Worm (Caenorhabditis elegans) whole organism, mixed stage, embryonic: ENCODE measurements around the gene rdl-1.

ENCODE experiments used
- M03D4.4 ChIP-seq: sonication (generic microtip); optimal IDR thresholded peaks from 2 replicates; lab custom pipeline; 2017; ENCODE audit warnings: mild to moderate bottlenecking, missing genetic modification characterization, missing compliant biosample characterization
- bed-3 ChIP-seq: fragments of 200-800 bp; sonication (Bioruptor generic); optimal IDR thresholded peaks from 3 replicates; lab custom pipeline; 2018; ENCODE audit warnings: mild to moderate bottlenecking, missing genetic modification characterization, moderate library complexity, missing compliant biosample characterization
- blmp-1 ChIP-seq: fragments of 150-350 bp; optimal IDR thresholded peaks from 2 replicates; lab custom pipeline; 2014; ENCODE audit warnings: missing biosample characterization, missing genetic modification characterization
- ceh-39 ChIP-seq: fragments of 150-350 bp; optimal IDR thresholded peaks from 2 replicates; lab custom pipeline; 2014; ENCODE audit warnings: missing biosample characterization, missing genetic modification characterization
- ceh-43 ChIP-seq: fragments of 200-800 bp; sonication (Bioruptor generic); optimal IDR thresholded peaks from 2 replicates; lab custom pipeline; 2018; ENCODE audit warnings: mild to moderate bottlenecking, missing genetic modification characterization, moderate library complexity, missing compliant biosample characterization
- ceh-83 ChIP-seq: fragments of 200-800 bp; sonication (Bioruptor generic); optimal IDR thresholded peaks from 2 replicates; lab custom pipeline; 2018; ENCODE audit warnings: mild to moderate bottlenecking, missing genetic modification characterization, missing compliant biosample characterization
- ces-1 ChIP-seq: fragments of 150-350 bp; optimal IDR thresholded peaks from 2 replicates; lab custom pipeline; 2014; ENCODE audit warnings: missing biosample characterization, missing genetic modification reagents, missing genetic modification characterization
- cnd-1 ChIP-seq: fragments of 200-800 bp; sonication (Bioruptor generic); optimal IDR thresholded peaks from 2 replicates; lab custom pipeline; 2018; ENCODE audit warnings: mild to moderate bottlenecking, missing genetic modification characterization, missing compliant biosample characterization
- drap-1 ChIP-seq: fragments of 200-800 bp; sonication (Bioruptor generic); optimal IDR thresholded peaks from 3 replicates; lab custom pipeline; 2018; ENCODE audit warnings: mild to moderate bottlenecking, missing genetic modification characterization, missing compliant biosample characterization
- elt-1 ChIP-seq: sonication (generic microtip); optimal IDR thresholded peaks from 2 replicates; lab custom pipeline; 2017; ENCODE audit warnings: missing genetic modification characterization, mild to moderate bottlenecking, missing compliant biosample characterization, antibody characterized with exemption, moderate library complexity, borderline replicate concordance; ENCODE audit not compliant: insufficient read depth
- elt-3 ChIP-seq: fragments of 150-350 bp; optimal IDR thresholded peaks from 2 replicates; lab custom pipeline; 2014; ENCODE audit warnings: missing biosample characterization, missing genetic modification characterization
- flh-1 ChIP-seq: fragments of 200-800 bp; sonication (Bioruptor generic); optimal IDR thresholded peaks from 2 replicates; lab custom pipeline; 2018; ENCODE audit warnings: mild to moderate bottlenecking, missing genetic modification characterization, moderate library complexity, missing compliant biosample characterization
- ham-2 ChIP-seq: fragments of 200-800 bp; sonication (Bioruptor generic); optimal IDR thresholded peaks from 2 replicates; lab custom pipeline; 2018; ENCODE audit warnings: mild to moderate bottlenecking, missing genetic modification characterization, missing compliant biosample characterization
- hlh-1 ChIP-seq: fragments of 150-350 bp; optimal IDR thresholded peaks from 2 replicates; lab custom pipeline; 2014; ENCODE audit warnings: missing biosample characterization, missing genetic modification reagents, missing genetic modification characterization
- lin-32 ChIP-seq: fragments of 200-800 bp; sonication (Bioruptor generic); optimal IDR thresholded peaks from 2 replicates; lab custom pipeline; 2018; ENCODE audit warnings: mild to moderate bottlenecking, missing genetic modification characterization, missing compliant biosample characterization
- lsy-2 ChIP-seq: fragments of 150-350 bp; optimal IDR thresholded peaks from 2 replicates; lab custom pipeline; 2014; ENCODE audit warnings: missing biosample characterization, missing genetic modification characterization
- mep-1 ChIP-seq: fragments of 150-350 bp; optimal IDR thresholded peaks from 2 replicates; lab custom pipeline; 2017; ENCODE audit warnings: missing biosample characterization, missing genetic modification reagents, missing genetic modification characterization, inconsistent platforms
- mls-2 ChIP-seq: sonication (generic microtip); optimal IDR thresholded peaks from 2 replicates; lab custom pipeline; 2016; ENCODE audit warnings: mild to moderate bottlenecking, missing genetic modification characterization, moderate library complexity, missing compliant biosample characterization
- nhr-2 ChIP-seq: fragments of 150-350 bp; optimal IDR thresholded peaks from 2 replicates; lab custom pipeline; 2014; ENCODE audit warnings: missing biosample characterization, missing genetic modification characterization
- nhr-237 ChIP-seq: fragments of 150-350 bp; optimal IDR thresholded peaks from 2 replicates; lab custom pipeline; 2014; ENCODE audit warnings: missing biosample characterization, missing genetic modification characterization
- nhr-28 ChIP-seq: fragments of 150-350 bp; optimal IDR thresholded peaks from 2 replicates; lab custom pipeline; 2014; ENCODE audit warnings: missing biosample characterization, missing genetic modification characterization
- nhr-76 ChIP-seq: sonication (generic microtip); optimal IDR thresholded peaks from 2 replicates; lab custom pipeline; 2017; ENCODE audit warnings: missing biosample characterization, missing genetic modification characterization
- pha-4 ChIP-seq: fragments of 150-350 bp; optimal IDR thresholded peaks from 2 replicates; lab custom pipeline; 2018; ENCODE audit warnings: missing biosample characterization, missing genetic modification reagents, missing genetic modification characterization
- sem-2 ChIP-seq: fragments of 200-800 bp; sonication (Bioruptor generic); optimal IDR thresholded peaks from 2 replicates; lab custom pipeline; 2018; ENCODE audit warnings: mild to moderate bottlenecking, missing genetic modification characterization, missing compliant biosample characterization
- sptf-1 ChIP-seq: sonication (generic microtip); optimal IDR thresholded peaks from 2 replicates; lab custom pipeline; 2017; ENCODE audit warnings: mild to moderate bottlenecking, missing genetic modification characterization, moderate library complexity, missing compliant biosample characterization
- tbx-8 ChIP-seq: fragments of 200-800 bp; sonication (Bioruptor generic); optimal IDR thresholded peaks from 2 replicates; lab custom pipeline; 2018; ENCODE audit warnings: mild to moderate bottlenecking, missing genetic modification characterization, moderate library complexity, missing compliant biosample characterization
- unc-120 ChIP-seq: sonication (generic microtip); optimal IDR thresholded peaks from 2 replicates; lab custom pipeline; 2017; ENCODE audit warnings: missing genetic modification characterization, missing compliant biosample characterization; ENCODE audit not compliant: poor library complexity, severe bottlenecking
- unc-39 ChIP-seq: fragments of 150-350 bp; optimal IDR thresholded peaks from 2 replicates; lab custom pipeline; 2014; ENCODE audit warnings: missing biosample characterization, missing genetic modification characterization
- unc-62 ChIP-seq: fragments of 150-350 bp; optimal IDR thresholded peaks from 2 replicates; lab custom pipeline; 2014; ENCODE audit warnings: missing biosample characterization, missing genetic modification reagents, missing genetic modification characterization
- zip-8 ChIP-seq: fragments of 150-350 bp; optimal IDR thresholded peaks from 2 replicates; lab custom pipeline; 2014; ENCODE audit warnings: missing biosample characterization, missing genetic modification characterization
- ztf-11 ChIP-seq: fragments of 150-350 bp; optimal IDR thresholded peaks from 2 replicates; lab custom pipeline; 2014; ENCODE audit warnings: missing biosample characterization, missing genetic modification characterization

The rdl-1 gene

ce11 chrIV:7753108-7753507 lies 17.0 kb downstream of the rdl-1 start, which contains the start of gene col-14:
col-14 (plus strand) TSS chrIV:7753408.
- TF ChIP-seq nhr-237 (tag; lab: Kevin White, UChicago) (no peak), bed-3 (no peak), unc-39 (no peak), cnd-1 (tag; lab: Kevin White, UChicago) (no peak), sem-2 (GFP tag; lab: Kevin White, UChicago) (no peak), M03D4.4 (tag; lab: Kevin White, UChicago) (no peak), lin-32 (GFP tag; lab: Kevin White, UChicago) (no peak), ceh-39 (tag; lab: Kevin White, UChicago) (no peak), elt-1 (tag; lab: Kevin White, UChicago) (no peak), ham-2 (GFP tag; lab: Kevin White, UChicago) (no peak), ceh-43 (GFP tag; lab: Kevin White, UChicago) (no peak), lsy-2 (tag; lab: Kevin White, UChicago) (no peak), hlh-1 (tag; lab: Kevin White, UChicago) (no peak), ztf-11 (tag; lab: Kevin White, UChicago) (no peak), ces-1 (GFP tag; lab: Kevin White, UChicago) (no peak), nhr-2 (tag; lab: Kevin White, UChicago) (no peak), sptf-1 (tag; lab: Kevin White, UChicago) (no peak), mls-2 (tag; lab: Kevin White, UChicago) (no peak), zip-8 (tag; lab: Kevin White, UChicago) (no peak), drap-1 (GFP tag; lab: Kevin White, UChicago) (no peak)
- TF ChIP-seq, all 35 proteins: peak for 0

ce11 chrIV:7747838-7748237 lies 22.2 kb downstream of the rdl-1 start, which contains the start of gene klo-1:
klo-1 (minus strand) TSS chrIV:7748225.
- no peak for TF ChIP-seq lin-32 (GFP tag; lab: Kevin White, UChicago)
- no peak for TF ChIP-seq nhr-28
- TF ChIP-seq elt-3 = no peak
- TF ChIP-seq, all 35 proteins: peak for 0

ce11 chrIV:7743539-7743938 lies 26.5 kb downstream of the rdl-1 start, which contains the start of gene npr-35:
npr-35 (plus strand) TSS chrIV:7743839.
- TF ChIP-seq hlh-1 (tag; lab: Kevin White, UChicago) (no peak), unc-39 (no peak), ham-2 (GFP tag; lab: Kevin White, UChicago) (no peak), drap-1 (GFP tag; lab: Kevin White, UChicago) (no peak), bed-3 (no peak), ceh-43 (GFP tag; lab: Kevin White, UChicago) (no peak), unc-62 (GFP tag; lab: Kevin White, UChicago) (no peak), flh-1 (GFP tag; lab: Kevin White, UChicago) (no peak), lsy-2 (tag; lab: Kevin White, UChicago) (no peak), sptf-1 (tag; lab: Kevin White, UChicago) (no peak), ceh-83 (no peak), ztf-11 (tag; lab: Kevin White, UChicago) (no peak), ceh-39 (tag; lab: Kevin White, UChicago) (no peak), mep-1 (no peak), nhr-76 (no peak), elt-3 (no peak), blmp-1 (no peak), cnd-1 (tag; lab: Kevin White, UChicago) (no peak), ces-1 (GFP tag; lab: Kevin White, UChicago) (no peak), pha-4 (tag; lab: Kevin White, UChicago) (no peak)

ce11 chrIV:7736616-7737015 lies 33.4 kb downstream of the rdl-1 start:
- TF ChIP-seq ceh-83 (no peak), ces-1 (GFP tag; lab: Kevin White, UChicago) (peak; percentile 50)

ce11 chrIV:7734619-7735018 lies 35.4 kb downstream of the rdl-1 start, which contains the start of gene clx-1:
clx-1 (plus strand) TSS chrIV:7734648.
- no peak for TF ChIP-seq nhr-2 (tag; lab: Kevin White, UChicago)
- TF ChIP-seq ces-1 (GFP tag; lab: Kevin White, UChicago) = no peak
- no peak for TF ChIP-seq elt-3
- no peak for TF ChIP-seq zip-8 (tag; lab: Kevin White, UChicago)
- TF ChIP-seq unc-39 = no peak
- no peak for TF ChIP-seq ztf-11 (tag; lab: Kevin White, UChicago)
- TF ChIP-seq bed-3 = no peak
- TF ChIP-seq tbx-8 (GFP tag; lab: Kevin White, UChicago) = no peak
- no peak for TF ChIP-seq mep-1
- no peak for TF ChIP-seq unc-62 (GFP tag; lab: Kevin White, UChicago)
- TF ChIP-seq sptf-1 (tag; lab: Kevin White, UChicago) = no peak
- TF ChIP-seq flh-1 (GFP tag; lab: Kevin White, UChicago) = no peak
- no peak for TF ChIP-seq elt-1 (tag; lab: Kevin White, UChicago)
- TF ChIP-seq ceh-39 (tag; lab: Kevin White, UChicago) = no peak
- no peak for TF ChIP-seq nhr-237 (tag; lab: Kevin White, UChicago)
- no peak for TF ChIP-seq ceh-83
- TF ChIP-seq unc-120 (tag; lab: Kevin White, UChicago) = no peak
- no peak for TF ChIP-seq drap-1 (GFP tag; lab: Kevin White, UChicago)
- no peak for TF ChIP-seq sem-2 (GFP tag; lab: Kevin White, UChicago)
